Worm (Caenorhabditis elegans): Measurements from ENCODE around the gene C54E10.7.

The C54E10.7 gene

DNA sequence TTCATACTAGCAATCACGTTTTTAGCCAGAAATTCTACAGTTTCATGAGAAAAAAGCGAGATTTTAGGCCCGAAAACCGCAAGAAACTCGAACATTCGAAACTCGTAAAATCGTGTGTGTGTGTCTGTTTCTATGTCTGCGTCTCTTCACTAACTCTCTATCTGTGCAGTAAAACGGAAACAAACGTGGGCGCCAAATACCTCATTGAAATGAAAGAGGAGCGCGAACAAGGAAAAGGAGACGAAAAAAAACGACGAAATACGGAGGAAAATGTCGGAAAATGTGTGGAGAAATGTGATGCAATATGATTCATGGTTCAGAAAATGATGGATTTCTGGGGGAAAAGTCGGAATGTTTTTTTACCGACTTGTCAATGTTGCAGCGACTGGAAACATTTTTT lies 57.1 kb downstream of the C54E10.7 start:
- no peak for TF ChIP-seq tbx-11 (GFP tag; IDR thresholded peaks at IDR 0.05)
- no peak for TF ChIP-seq tra-4 (tag; optimal IDR thresholded peaks at IDR 0.05)
- no peak for TF ChIP-seq tbx-37 (GFP tag; conservative IDR thresholded peaks at IDR 0.05)
- no peak for TF ChIP-seq ets-7 (tag; optimal IDR thresholded peaks at IDR 0.05)
- TF ChIP-seq hnd-1 (tag; optimal IDR thresholded peaks at IDR 0.05), result no peak
- no peak for TF ChIP-seq ama-1 (optimal IDR thresholded peaks at IDR 0.05)
- no peak for TF ChIP-seq F13C5.2 (tag; optimal IDR thresholded peaks at IDR 0.05)
- TF ChIP-seq ceh-36 (tag; optimal IDR thresholded peaks at IDR 0.05), result no peak
- no peak for TF ChIP-seq scrt-1 (GFP tag; IDR thresholded peaks at IDR 0.05)
- TF ChIP-seq pes-1 (GFP tag; IDR thresholded peaks at IDR 0.05), result no peak
- TF ChIP-seq hmg-4 (GFP tag; optimal IDR thresholded peaks at IDR 0.05), result no peak
- TF ChIP-seq ceh-13 (GFP tag; optimal IDR thresholded peaks at IDR 0.05), result no peak
- no peak for TF ChIP-seq flt-1 (GFP tag; IDR thresholded peaks at IDR 0.05)
- no peak for TF ChIP-seq B0310.2 (tag; optimal IDR thresholded peaks at IDR 0.05)
- TF ChIP-seq sea-1 (GFP tag; conservative IDR thresholded peaks at IDR 0.05), result no peak
- no peak for TF ChIP-seq hmbx-1 (tag; optimal IDR thresholded peaks at IDR 0.05)
- no peak for TF ChIP-seq aly-1 (tag; optimal IDR thresholded peaks at IDR 0.05)

All from whole organism, early embryonic.